Worm (Caenorhabditis elegans): ENCODE data around the gene F26D10.13.

DNA sequence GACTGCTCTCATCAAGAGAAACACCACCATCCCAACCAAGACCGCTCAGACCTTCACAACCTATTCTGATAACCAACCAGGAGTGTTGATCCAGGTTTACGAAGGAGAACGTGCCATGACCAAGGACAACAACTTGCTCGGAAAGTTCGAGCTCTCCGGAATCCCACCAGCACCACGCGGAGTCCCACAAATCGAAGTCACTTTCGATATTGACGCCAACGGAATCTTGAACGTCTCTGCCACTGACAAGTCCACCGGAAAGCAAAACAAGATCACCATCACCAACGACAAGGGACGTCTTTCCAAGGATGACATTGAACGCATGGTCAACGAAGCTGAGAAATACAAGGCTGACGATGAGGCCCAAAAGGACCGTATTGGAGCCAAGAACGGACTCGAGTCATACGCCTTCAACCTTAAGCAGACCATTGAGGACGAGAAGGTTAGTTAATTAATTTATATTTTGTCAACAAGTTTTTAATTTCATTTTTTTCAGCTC lies 15.9 kb upstream of the F26D10.13 start:
- no peak for TF ChIP-seq lin-29 (GFP tag; IDR thresholded peaks at IDR 0.05)
- TF ChIP-seq ztf-11 (tag; optimal IDR thresholded peaks at IDR 0.05): no peak
- TF ChIP-seq daf-16 (GFP tag; optimal IDR thresholded peaks at IDR 0.05): no peak
- no peak for TF ChIP-seq daf-16 (tag; optimal IDR thresholded peaks at IDR 0.05)
- TF ChIP-seq F26F4.8 (GFP tag; conservative IDR thresholded peaks at IDR 0.05): 0 out of 2 replicates have a peak, but pooled peaks have one; percentile 5
- no peak for TF ChIP-seq lir-3 (tag; optimal IDR thresholded peaks at IDR 0.05)
- no peak for TF ChIP-seq mdl-1 (tag; optimal IDR thresholded peaks at IDR 0.05)
